Worm (Caenorhabditis elegans) whole organism, late embryonic: Measurements from ENCODE around the gene rpc-11.
A peak's percentile ranks its signal among the peaks of the same experiment; 100 is the strongest.

Experiments
- C08G9.2 ChIP-seq: sonication (generic microtip); optimal IDR thresholded peaks from 2 replicates; lab custom pipeline; 2016; ENCODE audit warnings: mild to moderate bottlenecking, missing genetic modification characterization, moderate library complexity, missing compliant biosample characterization
- K09A11.1 ChIP-seq: sonication (generic microtip); optimal IDR thresholded peaks from 2 replicates; lab custom pipeline; 2017; ENCODE audit warnings: antibody characterized with exemption, mild to moderate bottlenecking, missing genetic modification characterization, missing compliant biosample characterization; ENCODE audit not compliant: insufficient read depth
- T23F11.4 ChIP-seq: fragments of 200-800 bp; sonication (Bioruptor generic); optimal IDR thresholded peaks from 2 replicates; lab custom pipeline; 2018; ENCODE audit warnings: mild to moderate bottlenecking, missing genetic modification characterization, missing compliant biosample characterization
- Y22D7AL.16 ChIP-seq: sonication (generic microtip); optimal IDR thresholded peaks from 2 replicates; lab custom pipeline; 2016; ENCODE audit warnings: missing genetic modification characterization, missing compliant biosample characterization
- ahr-1 ChIP-seq: sonication (generic microtip); optimal IDR thresholded peaks from 2 replicates; lab custom pipeline; 2016; ENCODE audit warnings: missing genetic modification characterization, missing compliant biosample characterization
- ama-1 ChIP-seq: fragments of 150-350 bp; optimal IDR thresholded peaks from 2 replicates; lab custom pipeline; 2014
- ceh-18 ChIP-seq: sonication (generic microtip); optimal IDR thresholded peaks from 2 replicates; lab custom pipeline; 2016; ENCODE audit warnings: missing genetic modification characterization, missing compliant biosample characterization
- ceh-19 ChIP-seq: fragments of 200-800 bp; sonication (Bioruptor generic); optimal IDR thresholded peaks from 2 replicates; lab custom pipeline; 2018; ENCODE audit warnings: mild to moderate bottlenecking, missing genetic modification characterization, missing compliant biosample characterization
- ceh-2 ChIP-seq: sonication (generic microtip); optimal IDR thresholded peaks from 2 replicates; lab custom pipeline; 2016; ENCODE audit warnings: missing genotype, missing genetic modification characterization, missing compliant biosample characterization
- ceh-30 ChIP-seq: fragments of 150-350 bp; optimal IDR thresholded peaks from 2 replicates; lab custom pipeline; 2014; ENCODE audit warnings: missing biosample characterization, missing genetic modification characterization
- ceh-31 ChIP-seq: sonication (generic microtip); optimal IDR thresholded peaks from 2 replicates; lab custom pipeline; 2016; ENCODE audit warnings: missing genetic modification characterization, missing compliant biosample characterization
- ceh-45 ChIP-seq: fragments of 200-800 bp; sonication (Bioruptor generic); IDR thresholded peaks from 2 replicates; pipeline ENCODE4 v1.3.6; 2022; ENCODE audit warnings: missing genetic modification reagents, missing genetic modification characterization, missing compliant biosample characterization
- ceh-48 ChIP-seq: sonication (generic microtip); optimal IDR thresholded peaks from 2 replicates; lab custom pipeline; 2016; ENCODE audit warnings: missing genetic modification characterization, inconsistent platforms, missing compliant biosample characterization
- ceh-9 ChIP-seq: sonication (generic microtip); optimal IDR thresholded peaks from 2 replicates; lab custom pipeline; 2016; ENCODE audit warnings: mild to moderate bottlenecking, missing genetic modification characterization, inconsistent platforms, missing compliant biosample characterization
- che-1 ChIP-seq: sonication (generic microtip); optimal IDR thresholded peaks from 2 replicates; lab custom pipeline; 2016; ENCODE audit warnings: mild to moderate bottlenecking, missing genetic modification characterization, missing compliant biosample characterization
- elt-2 ChIP-seq: sonication (generic microtip); optimal IDR thresholded peaks from 2 replicates; lab custom pipeline; 2016; ENCODE audit warnings: missing genetic modification reagents, missing genetic modification characterization, missing compliant biosample characterization
- elt-4 ChIP-seq: sonication (generic microtip); optimal IDR thresholded peaks from 2 replicates; lab custom pipeline; 2016; ENCODE audit warnings: missing genetic modification characterization, missing compliant biosample characterization
- ets-4 ChIP-seq: sonication (generic microtip); optimal IDR thresholded peaks from 2 replicates; lab custom pipeline; 2016; ENCODE audit warnings: missing genetic modification characterization, missing compliant biosample characterization
- eyg-1 ChIP-seq: sonication (generic microtip); optimal IDR thresholded peaks from 2 replicates; lab custom pipeline; 2016; ENCODE audit warnings: missing genotype, missing genetic modification characterization, missing compliant biosample characterization
- fkh-10 ChIP-seq: fragments of 150-350 bp; optimal IDR thresholded peaks from 2 replicates; lab custom pipeline; 2014; ENCODE audit warnings: missing biosample characterization, missing genetic modification reagents, missing genetic modification characterization
- fkh-6 ChIP-seq: sonication (generic microtip); optimal IDR thresholded peaks from 2 replicates; lab custom pipeline; 2016; ENCODE audit warnings: missing genetic modification characterization, missing compliant biosample characterization
- gmeb-2 ChIP-seq: sonication (generic microtip); optimal IDR thresholded peaks from 2 replicates; lab custom pipeline; 2016; ENCODE audit warnings: missing genetic modification characterization, inconsistent platforms, missing compliant biosample characterization
- hlh-13 ChIP-seq: fragments of 200-800 bp; sonication (Bioruptor generic); optimal IDR thresholded peaks from 2 replicates; lab custom pipeline; 2018; ENCODE audit warnings: mild to moderate bottlenecking, missing genetic modification characterization, missing compliant biosample characterization
- hlh-15 ChIP-seq: sonication (generic microtip); optimal IDR thresholded peaks from 2 replicates; lab custom pipeline; 2016; ENCODE audit warnings: missing genetic modification characterization, missing compliant biosample characterization
- lim-6 ChIP-seq: sonication (generic microtip); optimal IDR thresholded peaks from 2 replicates; lab custom pipeline; 2016; ENCODE audit warnings: missing genetic modification characterization, missing compliant biosample characterization
- madf-2 ChIP-seq: sonication (generic microtip); optimal IDR thresholded peaks from 2 replicates; lab custom pipeline; 2017; ENCODE audit warnings: missing genetic modification characterization, missing compliant biosample characterization
- mec-3 ChIP-seq: sonication (generic microtip); optimal IDR thresholded peaks from 2 replicates; lab custom pipeline; 2016; ENCODE audit warnings: borderline replicate concordance, missing genetic modification characterization, missing compliant biosample characterization
- nfya-1 ChIP-seq: sonication (generic microtip); optimal IDR thresholded peaks from 2 replicates; lab custom pipeline; 2017; ENCODE audit warnings: missing genetic modification characterization, mild to moderate bottlenecking, missing compliant biosample characterization, antibody characterized with exemption, moderate library complexity
- npax-4 ChIP-seq: sonication (generic microtip); optimal IDR thresholded peaks from 2 replicates; lab custom pipeline; 2016; ENCODE audit warnings: missing genetic modification characterization, missing compliant biosample characterization
- pax-1 ChIP-seq: fragments of 150-350 bp; optimal IDR thresholded peaks from 2 replicates; lab custom pipeline; 2014; ENCODE audit warnings: missing biosample characterization, missing genetic modification characterization
- pha-2 ChIP-seq: sonication (generic microtip); optimal IDR thresholded peaks from 2 replicates; lab custom pipeline; 2017; ENCODE audit warnings: mild to moderate bottlenecking, missing genetic modification characterization, missing compliant biosample characterization
- pha-4 ChIP-seq: fragments of 150-350 bp; optimal IDR thresholded peaks from 2 replicates; lab custom pipeline; 2018; ENCODE audit warnings: missing biosample characterization, missing genetic modification reagents, missing genetic modification characterization
- pqm-1 ChIP-seq: sonication (generic microtip); optimal IDR thresholded peaks from 2 replicates; lab custom pipeline; 2016; ENCODE audit warnings: missing genetic modification characterization, missing compliant biosample characterization
- pros-1 ChIP-seq: fragments of 150-350 bp; optimal IDR thresholded peaks from 2 replicates; lab custom pipeline; 2014; ENCODE audit warnings: missing biosample characterization, missing genetic modification reagents, missing genetic modification characterization
- ref-2 ChIP-seq: sonication (generic microtip); optimal IDR thresholded peaks from 2 replicates; lab custom pipeline; 2016; ENCODE audit warnings: missing genetic modification characterization, missing compliant biosample characterization
- sdc-2 ChIP-seq: sonication (generic microtip); optimal IDR thresholded peaks from 2 replicates; lab custom pipeline; 2016; ENCODE audit warnings: missing genotype, missing genetic modification characterization, missing compliant biosample characterization
- sox-2 ChIP-seq: fragments of 200-800 bp; sonication (Bioruptor generic); IDR thresholded peaks from 2 replicates; pipeline ENCODE4 v1.3.6; 2022; ENCODE audit warnings: missing genetic modification reagents, missing genetic modification characterization, missing compliant biosample characterization
- sox-4 ChIP-seq: sonication (generic microtip); optimal IDR thresholded peaks from 2 replicates; lab custom pipeline; 2017; ENCODE audit warnings: mild to moderate bottlenecking, missing genetic modification characterization, inconsistent platforms, missing compliant biosample characterization
- syd-9 ChIP-seq: sonication (generic microtip); optimal IDR thresholded peaks from 2 replicates; lab custom pipeline; 2016; ENCODE audit warnings: mild to moderate bottlenecking, missing genetic modification characterization, moderate library complexity, missing compliant biosample characterization
- tbx-2 ChIP-seq: sonication (generic microtip); optimal IDR thresholded peaks from 2 replicates; lab custom pipeline; 2016; ENCODE audit warnings: missing genetic modification characterization, missing compliant biosample characterization
- tbx-7 ChIP-seq: sonication (generic microtip); optimal IDR thresholded peaks from 2 replicates; lab custom pipeline; 2016; ENCODE audit warnings: missing genotype, missing genetic modification characterization, missing compliant biosample characterization
- unc-3 ChIP-seq, 2 experiments: fragments of 200-800 bp in 1 of 2; sonication (Bioruptor generic) in 1 of 2; sonication (generic microtip) in 1 of 2; conservative IDR thresholded peaks in 1 of 2; optimal IDR thresholded peaks in 1 of 2; 2 replicates each; pipeline versions ENCODE4 v1.3.6 to Lab custom; 2016 to 2022; ENCODE audit warnings: missing compliant biosample characterization in 2 of 2, missing genetic modification characterization in 2 of 2, missing genetic modification reagents in 1 of 2
- unc-42 ChIP-seq: sonication (generic microtip); optimal IDR thresholded peaks from 2 replicates; lab custom pipeline; 2016; ENCODE audit warnings: missing genotype, missing genetic modification characterization, missing compliant biosample characterization
- unc-55 ChIP-seq: sonication (generic microtip); optimal IDR thresholded peaks from 2 replicates; lab custom pipeline; 2017; ENCODE audit warnings: missing biosample characterization, missing genetic modification reagents, missing genetic modification characterization
- unc-86 ChIP-seq: sonication (generic microtip); optimal IDR thresholded peaks from 2 replicates; lab custom pipeline; 2016; ENCODE audit warnings: missing genetic modification characterization, missing compliant biosample characterization
- ztf-16 ChIP-seq: sonication (generic microtip); optimal IDR thresholded peaks from 2 replicates; lab custom pipeline; 2017; ENCODE audit warnings: missing genetic modification characterization, missing compliant biosample characterization

Gene rpc-11

DNA sequence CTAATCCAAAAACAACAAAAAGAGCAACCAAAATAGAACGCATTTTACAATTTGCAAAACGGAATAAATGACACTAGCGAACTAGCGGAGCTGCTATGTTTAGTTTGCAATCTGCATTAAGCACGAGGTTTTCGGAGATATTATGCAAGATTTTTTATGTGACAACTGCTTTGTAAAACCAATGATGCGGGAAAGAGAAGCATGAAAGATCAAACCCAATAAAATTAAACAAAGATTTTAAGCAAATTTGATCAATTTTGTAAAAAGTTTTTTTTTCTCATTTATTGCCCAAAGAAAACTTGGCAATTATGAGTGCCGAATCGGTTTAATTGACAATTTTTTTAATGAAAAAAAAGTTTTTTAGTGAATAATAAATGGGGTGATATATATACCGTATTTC lies 15.1 kb upstream of the rpc-11 start, which contains the start of gene Y77E11A.8:
Y77E11A.8 (minus strand) TSS at position 101 of the 400 bp plus-strand sequence.
- TF ChIP-seq ref-2 (tag; lab: Kevin White, UChicago) (no peak), ceh-48 (tag; lab: Kevin White, UChicago) (no peak), pros-1 (tag; lab: Kevin White, UChicago) (no peak), ceh-18 (tag; lab: Kevin White, UChicago) (no peak), K09A11.1 (tag; lab: Kevin White, UChicago) (no peak), npax-4 (tag; lab: Kevin White, UChicago) (no peak), sox-2 (GFP tag; lab: Robert Waterston, UW) (no peak), ama-1 (lab: Kevin White, UChicago) (no peak), ceh-19 (GFP tag; lab: Kevin White, UChicago) (no peak), Y22D7AL.16 (tag; lab: Kevin White, UChicago) (no peak)

DNA sequence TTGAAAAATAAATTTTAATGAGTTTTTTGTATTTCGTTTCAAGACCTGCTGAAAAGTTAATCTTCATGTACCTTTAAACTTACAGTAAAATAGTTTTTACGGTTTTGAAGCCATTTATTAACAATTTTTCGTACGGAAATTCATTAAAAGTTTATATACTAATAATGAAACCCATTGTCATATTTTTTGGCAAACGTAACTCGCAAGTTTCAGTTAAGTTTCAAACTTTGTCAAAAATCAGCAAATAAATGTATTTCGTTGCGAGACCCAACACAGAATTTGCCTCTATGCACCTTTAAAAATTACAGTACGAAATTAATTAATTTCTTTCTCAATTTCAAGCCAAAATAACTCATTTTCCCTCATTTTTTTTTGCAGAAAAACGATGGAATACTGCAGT lies 10.8 kb upstream of the rpc-11 start, which contains the start of gene jtr-1:
jtr-1 (plus strand) TSS at position 327 of the 400 bp plus-strand sequence.
- TF ChIP-seq nfya-1 (tag; lab: Kevin White, UChicago) = no peak
- no peak for TF ChIP-seq ahr-1
- TF ChIP-seq ceh-18 (tag; lab: Kevin White, UChicago) = no peak
- TF ChIP-seq pqm-1 (tag; lab: Kevin White, UChicago) = no peak
- no peak for TF ChIP-seq hlh-15 (tag; lab: Kevin White, UChicago)
- no peak for TF ChIP-seq T23F11.4 (GFP tag; lab: Kevin White, UChicago)
- no peak for TF ChIP-seq pha-2 (tag; lab: Kevin White, UChicago)
- TF ChIP-seq lim-6 (tag; lab: Kevin White, UChicago) = no peak
- TF ChIP-seq ceh-2 (tag; lab: Kevin White, UChicago) = no peak
- no peak for TF ChIP-seq unc-86 (tag; lab: Kevin White, UChicago)
- TF ChIP-seq sox-4 (tag; lab: Kevin White, UChicago) = no peak
- no peak for TF ChIP-seq ama-1 (lab: Kevin White, UChicago)
- TF ChIP-seq, all 69 proteins: peak for 0

DNA sequence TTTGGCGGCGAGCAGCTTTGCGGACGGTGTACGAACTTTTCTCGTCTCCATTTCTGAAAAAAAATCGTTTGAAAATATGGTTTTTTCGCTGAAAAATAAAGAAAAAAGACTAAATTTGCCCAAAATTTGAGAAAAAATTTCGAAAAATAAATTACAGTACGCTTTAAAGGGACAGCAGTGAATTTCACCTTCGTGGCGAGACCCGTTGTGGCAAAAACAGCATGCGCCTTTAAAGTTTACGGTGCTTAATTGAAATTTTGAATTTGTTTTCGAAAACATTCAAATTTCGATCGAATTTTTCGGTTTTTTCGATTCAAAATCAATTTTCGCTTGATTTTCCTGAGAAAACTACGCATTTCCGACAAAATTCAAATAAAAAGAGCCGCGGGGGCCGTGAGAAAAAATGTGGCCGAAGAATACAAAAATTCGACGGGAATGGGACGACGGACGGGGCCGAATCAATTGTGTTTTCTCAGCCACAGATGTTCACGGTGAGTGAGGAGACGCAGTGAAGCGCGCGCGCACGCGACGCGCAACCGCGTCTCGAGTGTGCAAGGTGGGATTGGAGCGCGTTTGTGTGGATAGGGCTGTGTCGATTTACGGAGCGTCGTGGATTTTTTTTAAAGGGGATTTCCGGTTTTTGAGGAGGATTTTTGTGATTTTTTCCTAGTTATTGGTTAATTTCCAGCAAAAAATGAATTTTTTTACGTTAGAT lies 10.1 kb upstream of the rpc-11 start, which contains the start of gene Y77E11A.7:
Y77E11A.7 (minus strand) TSS at position 55 of the 715 bp plus-strand sequence.
- TF ChIP-seq sox-4 (tag; lab: Kevin White, UChicago) (no peak), madf-2 (tag; lab: Kevin White, UChicago) (peak; percentile 28), fkh-6 (tag; lab: Kevin White, UChicago) (peak; percentile 70), tbx-2 (tag; lab: Kevin White, UChicago) (peak; percentile 93), sdc-2 (peak; percentile 55), ceh-48 (tag; lab: Kevin White, UChicago) (peak; percentile 49), unc-3 (GFP tag; conservative IDR thresholded peaks at IDR 0.05; lab: Robert Waterston, UW) (0 out of 2 replicates have a peak, but pooled peaks have one; percentile 29), unc-3 (tag; optimal IDR thresholded peaks at IDR 0.05; lab: Kevin White, UChicago) (peak; percentile 45), ceh-9 (no peak), hlh-13 (GFP tag; lab: Kevin White, UChicago) (no peak), gmeb-2 (tag; lab: Kevin White, UChicago) (no peak), ceh-18 (tag; lab: Kevin White, UChicago) (peak; percentile 87), syd-9 (peak; percentile 59), ets-4 (peak; percentile 81), ceh-30 (tag; lab: Kevin White, UChicago) (peak; percentile 56), mec-3 (tag; lab: Kevin White, UChicago) (peak; percentile 54), pha-4 (tag; lab: Kevin White, UChicago) (no peak), sox-2 (GFP tag; lab: Robert Waterston, UW) (no peak; the same call in 1 of the 2 replicates), unc-55 (GFP tag; lab: Kevin White, UChicago) (peak; percentile 23), eyg-1 (tag; lab: Kevin White, UChicago) (peak; percentile 38), ref-2 (tag; lab: Kevin White, UChicago) (peak; percentile 80), ztf-16 (tag; lab: Kevin White, UChicago) (peak; percentile 61), ama-1 (lab: Kevin White, UChicago) (no peak), unc-42 (peak; percentile 94), elt-4 (tag; lab: Kevin White, UChicago) (no peak), che-1 (no peak), lim-6 (tag; lab: Kevin White, UChicago) (peak; percentile 42), ceh-45 (GFP tag; lab: Robert Waterston, UW) (peak; percentile 46; the same call in 1 of the 2 replicates), elt-2 (peak; percentile 25), ceh-31 (tag; lab: Kevin White, UChicago) (peak; percentile 95), C08G9.2 (peak; percentile 79), pax-1 (tag; lab: Kevin White, UChicago) (peak; percentile 66), tbx-7 (tag; lab: Kevin White, UChicago) (no peak), fkh-10 (no peak)
